Worm (Caenorhabditis elegans): ENCODE results near the gene ZK643.2.

DNA sequence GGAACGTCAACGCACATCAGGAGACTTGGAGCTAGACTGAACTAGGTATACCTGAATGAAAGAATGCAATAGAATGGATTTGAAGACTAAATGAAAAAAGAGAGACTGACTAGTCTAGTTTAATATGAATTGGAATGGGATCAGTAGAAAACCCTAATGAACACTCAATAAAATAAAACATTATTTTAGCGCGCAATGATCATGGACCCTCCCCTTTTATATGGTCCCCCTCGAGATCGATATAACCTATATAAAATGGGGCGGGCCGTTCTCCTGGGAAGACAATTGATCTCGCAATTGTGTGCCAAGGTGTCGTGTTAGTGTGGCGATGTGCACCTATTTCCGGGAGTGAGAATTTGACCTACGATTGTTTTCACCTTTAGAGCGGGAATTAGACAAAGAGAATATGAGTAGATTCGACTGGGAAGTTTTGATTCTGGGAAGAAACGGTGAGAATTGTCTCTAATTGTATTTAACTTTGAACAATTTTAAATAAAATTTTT, 38.4 kb upstream of the ZK643.2 start, which contains the start of gene cdc-25.3:
- TF ChIP-seq him-1 (tag; optimal IDR thresholded peaks at IDR 0.05) (no peak), dao-5 (tag; optimal IDR thresholded peaks at IDR 0.05) (no peak), W03F9.2 (tag; optimal IDR thresholded peaks at IDR 0.05) (no peak)

Measured in whole organism, L4/young adult.